Fruit fly (Drosophila melanogaster) whole organism, embryonic: Measurements from ENCODE around the gene opa.

Experiments
- Ada2b ChIP-seq: fragments of 200-800 bp; sonication (Bioruptor generic); IDR thresholded peaks from 2 replicates; pipeline ENCODE4 v1.3.6; 2022; ENCODE audit warnings: missing biosample characterization, missing genetic modification characterization
- Atf3 ChIP-seq: fragments of 200-800 bp; sonication (Bioruptor generic); optimal IDR thresholded peaks from 3 replicates; lab custom pipeline; 2016; ENCODE audit warnings: missing biosample characterization, missing genetic modification characterization
- Awh ChIP-seq: fragments of 200-800 bp; sonication (Bioruptor generic); IDR thresholded peaks from 2 replicates; pipeline ENCODE4, ENCODE4 v1.3.6; 2022; ENCODE audit warnings: missing biosample characterization, missing genetic modification characterization
- B-H2 ChIP-seq: fragments of 200-800 bp; sonication (Bioruptor generic); optimal IDR thresholded peaks from 2 replicates; lab custom pipeline; 2018; ENCODE audit warnings: missing biosample characterization, mild to moderate bottlenecking, missing genetic modification characterization
- CG10209 ChIP-seq: fragments of 200-800 bp; sonication (Bioruptor generic); optimal IDR thresholded peaks from 3 replicates; lab custom pipeline; 2017; ENCODE audit warnings: missing biosample characterization, mild to moderate bottlenecking, missing genetic modification characterization, missing genetic modification reagents
- CG10267 ChIP-seq: fragments of 200-800 bp; sonication (Bioruptor generic); optimal IDR thresholded peaks from 2 replicates; lab custom pipeline; 2018; ENCODE audit warnings: missing biosample characterization, mild to moderate bottlenecking, missing genetic modification characterization, moderate library complexity
- CG10321 ChIP-seq: fragments of 200-800 bp; sonication (Bioruptor generic); IDR thresholded peaks from 2 replicates; pipeline ENCODE4 v1.3.6; 2022; ENCODE audit warnings: missing biosample characterization, missing genetic modification characterization
- CG11723 ChIP-seq: fragments of 200-800 bp; sonication (Bioruptor generic); optimal IDR thresholded peaks from 2 replicates; lab custom pipeline; 2017; ENCODE audit warnings: missing biosample characterization, mild to moderate bottlenecking, missing genetic modification characterization
- CG12219 ChIP-seq: fragments of 200-800 bp; sonication (Bioruptor generic); optimal IDR thresholded peaks from 3 replicates; lab custom pipeline; 2018; ENCODE audit warnings: missing biosample characterization, mild to moderate bottlenecking, missing genetic modification characterization
- CG12744 ChIP-seq: fragments of 200-800 bp; sonication (Bioruptor generic); optimal IDR thresholded peaks from 2 replicates; lab custom pipeline; 2016; ENCODE audit warnings: missing biosample characterization, missing genetic modification characterization
- CG13894 ChIP-seq: fragments of 200-800 bp; sonication (Bioruptor generic); optimal IDR thresholded peaks from 3 replicates; lab custom pipeline; 2018; ENCODE audit warnings: missing biosample characterization, mild to moderate bottlenecking, missing genetic modification characterization, moderate library complexity
- CG14050 ChIP-seq: fragments of 200-800 bp; sonication (Bioruptor generic); IDR thresholded peaks from 3 replicates; pipeline ENCODE4 v1.3.6; 2022; ENCODE audit warnings: missing biosample characterization, missing genetic modification characterization
- CG15011 ChIP-seq: fragments of 200-800 bp; sonication (Bioruptor generic); optimal IDR thresholded peaks from 3 replicates; lab custom pipeline; 2018; ENCODE audit warnings: missing biosample characterization, mild to moderate bottlenecking, missing genetic modification characterization
- CG16813 ChIP-seq: fragments of 200-800 bp; sonication (Bioruptor generic); IDR thresholded peaks from 3 replicates; pipeline ENCODE4 v1.3.6; 2022; ENCODE audit warnings: missing biosample characterization, missing genetic modification characterization; ENCODE audit not compliant: partially characterized antibody
- CG2120 ChIP-seq: fragments of 200-800 bp; sonication (Bioruptor generic); optimal IDR thresholded peaks from 3 replicates; lab custom pipeline; 2016; ENCODE audit warnings: missing biosample characterization, missing genetic modification characterization
- CG2678 ChIP-seq: fragments of 200-800 bp; sonication (Bioruptor generic); optimal IDR thresholded peaks from 3 replicates; lab custom pipeline; 2019; ENCODE audit warnings: missing biosample characterization, mild to moderate bottlenecking, missing genetic modification characterization, moderate library complexity
- CG2712 ChIP-seq: fragments of 200-800 bp; optimal IDR thresholded peaks from 3 replicates; lab custom pipeline; 2019; ENCODE audit warnings: missing biosample characterization, mild to moderate bottlenecking, missing genetic modification characterization, moderate library complexity
- CG2889 ChIP-seq: fragments of 200-800 bp; sonication (Bioruptor generic); IDR thresholded peaks from 3 replicates; pipeline ENCODE4 v1.3.6; 2022; ENCODE audit warnings: missing biosample characterization, missing genetic modification characterization
- CG30431 ChIP-seq: fragments of 200-800 bp; sonication (Bioruptor generic); optimal IDR thresholded peaks from 2 replicates; lab custom pipeline; 2017; ENCODE audit warnings: missing biosample characterization, missing genetic modification characterization
- CG34376 ChIP-seq: fragments of 200-800 bp; sonication (Bioruptor generic); optimal IDR thresholded peaks from 2 replicates; lab custom pipeline; 2018; ENCODE audit warnings: missing biosample characterization, mild to moderate bottlenecking, missing genetic modification characterization
- CG4282 ChIP-seq: fragments of 200-800 bp; sonication (Bioruptor generic); optimal IDR thresholded peaks from 2 replicates; lab custom pipeline; 2016; ENCODE audit warnings: missing biosample characterization, missing genetic modification characterization
- CG5180 ChIP-seq: fragments of 200-800 bp; sonication (Bioruptor generic); optimal IDR thresholded peaks from 3 replicates; lab custom pipeline; 2017; ENCODE audit warnings: missing biosample characterization, missing genetic modification characterization, mild to moderate bottlenecking, moderate library complexity, missing genetic modification reagents
- CG9215 ChIP-seq: fragments of 200-800 bp; sonication (Bioruptor generic); IDR thresholded peaks from 2 replicates; pipeline ENCODE4 v1.3.6; 2022; ENCODE audit warnings: missing biosample characterization, missing genetic modification characterization
- Dll ChIP-seq: fragments of 200-800 bp; sonication (Bioruptor generic); IDR thresholded peaks from 4 replicates; pipeline ENCODE4 v1.3.6; 2022; ENCODE audit warnings: missing biosample characterization, missing genetic modification characterization; ENCODE audit not compliant: partially characterized antibody
- Fer2 ChIP-seq: fragments of 200-800 bp; sonication (Bioruptor generic); optimal IDR thresholded peaks from 2 replicates; lab custom pipeline; 2018; ENCODE audit warnings: missing biosample characterization, mild to moderate bottlenecking, missing genetic modification characterization, moderate library complexity
- Mrtf ChIP-seq: fragments of 200-800 bp; sonication (Bioruptor generic); IDR thresholded peaks from 3 replicates; pipeline ENCODE4 v1.3.6; 2022; ENCODE audit warnings: missing biosample characterization, missing genetic modification characterization
- NC2β ChIP-seq: fragments of 200-800 bp; sonication (Bioruptor generic); optimal IDR thresholded peaks from 2 replicates; lab custom pipeline; 2016; ENCODE audit warnings: missing biosample characterization, missing genetic modification characterization
- Side ChIP-seq: fragments of 200-800 bp; sonication (Bioruptor generic); optimal IDR thresholded peaks from 2 replicates; lab custom pipeline; 2016; ENCODE audit warnings: missing biosample characterization, missing genetic modification characterization
- TFAM ChIP-seq: fragments of 200-800 bp; sonication (Bioruptor generic); optimal IDR thresholded peaks from 2 replicates; lab custom pipeline; 2017; ENCODE audit warnings: missing biosample characterization, missing genetic modification characterization, inconsistent platforms
- al ChIP-seq: fragments of 200-800 bp; sonication (Bioruptor generic); IDR thresholded peaks from 2 replicates; pipeline ENCODE4 v1.3.6; 2022; ENCODE audit warnings: missing biosample characterization, missing genetic modification characterization
- ap ChIP-seq: fragments of 200-800 bp; sonication (Bioruptor generic); IDR thresholded peaks from 2 replicates; pipeline ENCODE4 v1.3.6; 2022; ENCODE audit warnings: missing biosample characterization, missing genetic modification characterization
- btn ChIP-seq: fragments of 200-800 bp; sonication (Bioruptor generic); optimal IDR thresholded peaks from 2 replicates; lab custom pipeline; 2016; ENCODE audit warnings: missing biosample characterization, missing genetic modification characterization
- chm ChIP-seq: fragments of 200-800 bp; sonication (Bioruptor generic); IDR thresholded peaks from 2 replicates; pipeline ENCODE4 v1.3.6; 2022; ENCODE audit warnings: missing biosample characterization, missing genetic modification characterization
- crol ChIP-seq: fragments of 200-800 bp; sonication (Bioruptor generic); IDR thresholded peaks from 2 replicates; pipeline ENCODE4 v1.3.6; 2022; ENCODE audit warnings: missing biosample characterization, missing genetic modification characterization
- da ChIP-seq: fragments of 200-800 bp; sonication (Bioruptor generic); optimal IDR thresholded peaks from 2 replicates; lab custom pipeline; 2016; ENCODE audit warnings: missing biosample characterization, missing genetic modification characterization
- dmrt99B ChIP-seq: fragments of 200-800 bp; sonication (Bioruptor generic); optimal IDR thresholded peaks from 2 replicates; lab custom pipeline; 2018; ENCODE audit warnings: missing biosample characterization, mild to moderate bottlenecking, missing genetic modification characterization, moderate library complexity
- ewg ChIP-seq: fragments of 200-800 bp; sonication (Bioruptor generic); optimal IDR thresholded peaks from 3 replicates; lab custom pipeline; 2017; ENCODE audit warnings: mild to moderate bottlenecking, missing biosample characterization, missing genetic modification reagents, missing genetic modification characterization
- fd3F ChIP-seq: fragments of 200-800 bp; sonication (Bioruptor generic); optimal IDR thresholded peaks from 2 replicates; lab custom pipeline; 2018; ENCODE audit warnings: missing biosample characterization, mild to moderate bottlenecking, missing genetic modification characterization, moderate library complexity
- fd96Cb ChIP-seq: fragments of 200-800 bp; sonication (Bioruptor generic); optimal IDR thresholded peaks from 2 replicates; lab custom pipeline; 2018; ENCODE audit warnings: missing biosample characterization, mild to moderate bottlenecking, missing genetic modification characterization, moderate library complexity
- gcm2 ChIP-seq: fragments of 200-800 bp; sonication (Bioruptor generic); optimal IDR thresholded peaks from 2 replicates; lab custom pipeline; 2016; ENCODE audit warnings: missing biosample characterization, missing genetic modification characterization
- jing ChIP-seq: fragments of 200-800 bp; sonication (Bioruptor generic); optimal IDR thresholded peaks from 2 replicates; lab custom pipeline; 2018; ENCODE audit warnings: missing biosample characterization, mild to moderate bottlenecking, missing genetic modification characterization
- knrl ChIP-seq: fragments of 200-800 bp; sonication (Bioruptor generic); IDR thresholded peaks from 3 replicates; pipeline ENCODE4 v1.3.6; 2022; ENCODE audit warnings: missing biosample characterization, missing genetic modification characterization; ENCODE audit not compliant: partially characterized antibody
- lilli ChIP-seq: fragments of 200-800 bp; sonication (Bioruptor generic); optimal IDR thresholded peaks from 3 replicates; lab custom pipeline; 2016; ENCODE audit warnings: missing biosample characterization, missing genetic modification characterization
- luna ChIP-seq: fragments of 200-800 bp; sonication (Bioruptor generic); optimal IDR thresholded peaks from 2 replicates; lab custom pipeline; 2016; ENCODE audit warnings: missing biosample characterization, missing genetic modification characterization
- otp ChIP-seq: fragments of 200-800 bp; sonication (Bioruptor generic); IDR thresholded peaks from 3 replicates; pipeline ENCODE4, ENCODE4 v1.3.6; 2022; ENCODE audit warnings: missing biosample characterization, missing genetic modification characterization
- pfk ChIP-seq: fragments of 200-800 bp; sonication (Bioruptor generic); optimal IDR thresholded peaks from 2 replicates; lab custom pipeline; 2018; ENCODE audit warnings: missing biosample characterization, mild to moderate bottlenecking, missing genetic modification characterization, moderate library complexity
- sc ChIP-seq, 3 experiments: fragments of >200 bp in 2 of 3; fragments of 200-800 bp in 1 of 3; sonication (Bioruptor generic) in 1 of 3; optimal IDR thresholded peaks; 2 replicates in 2 of 3; 3 replicates in 1 of 3; lab custom pipeline; 2017; ENCODE audit warnings: mild to moderate bottlenecking in 1 of 3, missing biosample characterization in 1 of 3, missing genetic modification characterization in 1 of 3, missing genetic modification reagents in 1 of 3
- sens-2 ChIP-seq: fragments of 200-800 bp; sonication (Bioruptor generic); IDR thresholded peaks from 2 replicates; pipeline ENCODE4 v1.3.6; 2022; ENCODE audit warnings: missing biosample characterization, missing genetic modification characterization
- seq ChIP-seq: fragments of 200-800 bp; sonication (Bioruptor generic); IDR thresholded peaks from 2 replicates; pipeline ENCODE4 v1.3.6; 2022; ENCODE audit warnings: missing biosample characterization, missing genetic modification characterization
- so ChIP-seq: fragments of 200-800 bp; sonication (Bioruptor generic); IDR thresholded peaks from 3 replicates; pipeline ENCODE4 v1.3.6; 2022; ENCODE audit warnings: missing biosample characterization, missing genetic modification characterization

Gene opa

dm6 chr3R:4806318-4806757 is 46.3 kb upstream of the opa start (continued):
- TF ChIP-seq fd3F (GFP tag; lab: Kevin White, UChicago) = peak; percentile 18
- peak; percentile 27 for TF ChIP-seq CG2712 (tag; lab: Kevin White, UChicago)
- TF ChIP-seq Awh (GFP tag; lab: Robert Waterston, UW) = peak; percentile 82
- TF ChIP-seq CG10209 = peak; percentile 74
- peak; percentile 42 for TF ChIP-seq ewg (GFP tag; lab: Kevin White, UChicago)
- no peak for TF ChIP-seq CG13894 (tag; lab: Kevin White, UChicago)
- peak; percentile 77 for TF ChIP-seq CG4282
- TF ChIP-seq da (GFP tag; lab: Kevin White, UChicago) = no peak
- peak; percentile 46 for TF ChIP-seq Side (GFP tag; lab: Kevin White, UChicago)
- peak; percentile 80 for TF ChIP-seq chm (GFP tag; lab: Robert Waterston, UW)
- TF ChIP-seq btn (GFP tag; lab: Kevin White, UChicago) = peak; percentile 54
- no peak for TF ChIP-seq Atf3 (GFP tag; lab: Kevin White, UChicago)
- no peak for TF ChIP-seq CG9215
- TF ChIP-seq TFAM = no peak
- no peak for TF ChIP-seq Fer2 (tag; lab: Kevin White, UChicago)
- TF ChIP-seq CG12744 (GFP tag; lab: Kevin White, UChicago) = no peak
- peak; percentile 60 for TF ChIP-seq NC2β (GFP tag; lab: Kevin White, UChicago)
- TF ChIP-seq otp (GFP tag; lab: Robert Waterston, UW) = peak; percentile 80
- no peak for TF ChIP-seq Mrtf (GFP tag; lab: Robert Waterston, UW)
- peak; percentile 49; the same call in 1 of the 3 replicates for TF ChIP-seq so (GFP tag; lab: Robert Waterston, UW)
- TF ChIP-seq CG10321 (GFP tag; lab: Robert Waterston, UW) = 0 out of 2 replicates have a peak, but pooled peaks have one; percentile 4
- no peak for TF ChIP-seq CG14050 (GFP tag; lab: Robert Waterston, UW)
- TF ChIP-seq sc (optimal IDR thresholded peaks at IDR 0.05; lab: Kevin White, UChicago) = no peak
- peak; percentile 60 for TF ChIP-seq sc (GFP tag; optimal IDR thresholded peaks at IDR 0.05; lab: Kevin White, UChicago)
- TF ChIP-seq gcm2 (GFP tag; lab: Kevin White, UChicago) = peak; percentile 30
- TF ChIP-seq fd96Cb (tag; lab: Kevin White, UChicago) = no peak
- TF ChIP-seq sens-2 (GFP tag; lab: Robert Waterston, UW) = 0 out of 2 replicates have a peak, but pooled peaks have one; percentile 42
- TF ChIP-seq jing (GFP tag; lab: Kevin White, UChicago) = peak; percentile 3
- TF ChIP-seq CG5180 = peak; percentile 67
- peak; percentile 6; the same call in 1 of the 2 replicates for TF ChIP-seq Ada2b (GFP tag; lab: Robert Waterston, UW)
- TF ChIP-seq CG2889 (GFP tag; lab: Robert Waterston, UW) = no peak
- peak; percentile 55 for TF ChIP-seq CG12219 (GFP tag; lab: Kevin White, UChicago)
- TF ChIP-seq seq (GFP tag; lab: Robert Waterston, UW) = peak; percentile 85
- TF ChIP-seq CG34376 (GFP tag; lab: Kevin White, UChicago) = peak; percentile 85
- TF ChIP-seq CG11723 (GFP tag; lab: Kevin White, UChicago) = peak; percentile 50
- no peak for TF ChIP-seq crol (GFP tag; lab: Robert Waterston, UW)
- TF ChIP-seq CG15011 (GFP tag; lab: Kevin White, UChicago) = peak; percentile 65
- no peak for TF ChIP-seq CG30431 (GFP tag; lab: Kevin White, UChicago)
- peak; percentile 58 for TF ChIP-seq dmrt99B (tag; lab: Kevin White, UChicago)
- TF ChIP-seq al (GFP tag; lab: Robert Waterston, UW) = no peak
- peak; percentile 45 for TF ChIP-seq B-H2 (GFP tag; lab: Kevin White, UChicago)
- peak; percentile 74 for TF ChIP-seq CG2678 (tag; lab: Kevin White, UChicago)
- no peak for TF ChIP-seq ap (GFP tag; lab: Robert Waterston, UW)
- TF ChIP-seq CG16813 (GFP tag; lab: Robert Waterston, UW) = no peak
- peak; percentile 49 for TF ChIP-seq pfk (GFP tag; lab: Kevin White, UChicago)
- TF ChIP-seq knrl (GFP tag; lab: Robert Waterston, UW) = no peak
- TF ChIP-seq CG10267 (tag; lab: Kevin White, UChicago) = peak; percentile 30
- TF ChIP-seq luna = no peak
- TF ChIP-seq CG2120 (GFP tag; lab: Kevin White, UChicago) = peak; percentile 6
- peak; percentile 1 for TF ChIP-seq lilli (GFP tag; lab: Kevin White, UChicago)
- TF ChIP-seq Dll (GFP tag; lab: Robert Waterston, UW) = 0 out of 4 replicates have a peak, but pooled peaks have one; percentile 37
